Worm (Caenorhabditis elegans) whole organism, young adult: Measurements from ENCODE around the gene F35B12.10.

Experiments used
- F10E7.11 ChIP-seq: sonication (generic microtip); optimal IDR thresholded peaks from 2 replicates; lab custom pipeline; 2017; ENCODE audit warnings: mild to moderate bottlenecking, missing genetic modification characterization, moderate library complexity, missing compliant biosample characterization
- K12H6.12 ChIP-seq: fragments of 200-800 bp; sonication (Bioruptor generic); optimal IDR thresholded peaks from 2 replicates; lab custom pipeline; 2018; ENCODE audit warnings: mild to moderate bottlenecking, missing genetic modification characterization, missing compliant biosample characterization
- dpl-1 ChIP-seq: fragments of 150-350 bp; optimal IDR thresholded peaks from 2 replicates; lab custom pipeline; 2014; ENCODE audit warnings: missing biosample characterization, missing genetic modification reagents, missing genetic modification characterization
- xnd-1 ChIP-seq: sonication (generic microtip); optimal IDR thresholded peaks from 2 replicates; lab custom pipeline; 2016; ENCODE audit warnings: missing genotype, missing genetic modification reagents, missing genetic modification characterization, missing compliant biosample characterization

ce11 chrV:11656469-11656868, 27.4 kb upstream of the F35B12.10 start:
- TF ChIP-seq F10E7.11 (tag; lab: Kevin White, UChicago), result no peak
- TF ChIP-seq dpl-1 (GFP tag; lab: Kevin White, UChicago), result no peak
- TF ChIP-seq K12H6.12 (tag; lab: Kevin White, UChicago), result no peak
- TF ChIP-seq xnd-1 (tag; lab: Kevin White, UChicago), result no peak
